Worm (Caenorhabditis elegans) whole organism, midembryonic: Measurements from ENCODE around the gene C25G4.17.

Experiments
- T22C8.4 ChIP-seq: fragments of 200-800 bp; sonication (Bioruptor generic); IDR thresholded peaks from 2 replicates; pipeline ENCODE4 v1.3.6; 2022; ENCODE audit warnings: missing genetic modification characterization, missing compliant biosample characterization
- flt-1 ChIP-seq: fragments of 200-800 bp; sonication (Bioruptor generic); IDR thresholded peaks from 2 replicates; pipeline ENCODE4 v1.3.6; 2022; ENCODE audit warnings: missing genetic modification characterization, missing compliant biosample characterization
- med-1 ChIP-seq: sonication (generic microtip); optimal IDR thresholded peaks from 2 replicates; lab custom pipeline; 2017; ENCODE audit warnings: missing genetic modification characterization, mild to moderate bottlenecking, missing compliant biosample characterization, antibody characterized with exemption, missing genetic modification reagents; ENCODE audit not compliant: insufficient read depth
- ref-1 ChIP-seq: fragments of 200-800 bp; sonication (Bioruptor generic); conservative IDR thresholded peaks from 2 replicates; pipeline ENCODE4 v1.3.6; 2022; ENCODE audit warnings: missing genetic modification reagents, missing genetic modification characterization, missing compliant biosample characterization
- ztf-29 ChIP-seq: fragments of 200-800 bp; sonication (Bioruptor generic); IDR thresholded peaks from 2 replicates; pipeline ENCODE4 v1.3.6; 2022; ENCODE audit warnings: missing genetic modification reagents, missing genetic modification characterization, missing compliant biosample characterization

- TF ChIP-seq ztf-29 (no peak), flt-1 (GFP tag; lab: Robert Waterston, UW) (no peak), med-1 (GFP tag; lab: Kevin White, UChicago) (no peak), ref-1 (GFP tag; lab: Robert Waterston, UW) (no peak), T22C8.4 (GFP tag; lab: Robert Waterston, UW) (no peak)
These were observed 45.1 kb upstream of the C25G4.17 start for ce11 chrIV:12396645-12397258.
